Worm (Caenorhabditis elegans): ENCODE measurements around the gene B0554.5.
A peak's percentile ranks its signal among the peaks of the same experiment; 100 is the strongest.

Gene B0554.5

ce11 chrV:381227-381950 lies 42.9 kb upstream of the B0554.5 start, which contains the start of gene ZK6.8 (continued):
- TF ChIP-seq cebp-1 (GFP tag; IDR thresholded peaks at IDR 0.05) (no peak), cebp-1 (tag; optimal IDR thresholded peaks at IDR 0.05) (no peak), mes-4 (tag; optimal IDR thresholded peaks at IDR 0.05) (no peak), snpc-3.4 (tag; optimal IDR thresholded peaks at IDR 0.05) (no peak), somi-1 (GFP tag; optimal IDR thresholded peaks at IDR 0.05) (peak; percentile 92), unc-62 (GFP tag; optimal IDR thresholded peaks at IDR 0.05) (no peak), F57A8.1 (GFP tag; optimal IDR thresholded peaks at IDR 0.05) (no peak), snpc-1.3 (tag; optimal IDR thresholded peaks at IDR 0.05; ENCODE audit: insufficient read depth) (no peak), ztf-6 (GFP tag; IDR thresholded peaks at IDR 0.05) (no peak), lin-54 (GFP tag; optimal IDR thresholded peaks at IDR 0.05) (no peak)

ce11 chrV:384511-384910 lies 39.7 kb upstream of the B0554.5 start:
- peak; percentile 65 for TF ChIP-seq nhr-80 (tag; optimal IDR thresholded peaks at IDR 0.05)
- TF ChIP-seq ceh-40 (GFP tag; IDR thresholded peaks at IDR 0.05), result no peak
- 0 out of 2 replicates have a peak, but pooled peaks have one; percentile 58 for TF ChIP-seq nfyb-1 (GFP tag; IDR thresholded peaks at IDR 0.05)

ce11 chrV:385488-385887 lies 38.8 kb upstream of the B0554.5 start, which contains the start of gene lipl-5:
Gene lipl-5, plus strand, starts transcription at chrV:385746.
- TF ChIP-seq cebp-1 (GFP tag; IDR thresholded peaks at IDR 0.05) (no peak), cebp-1 (tag; optimal IDR thresholded peaks at IDR 0.05) (peak; percentile 26), ztf-22 (GFP tag; optimal IDR thresholded peaks at IDR 0.05) (peak; percentile 10), snpc-4 (GFP tag; optimal IDR thresholded peaks at IDR 0.05) (no peak), snpc-4 (tag; optimal IDR thresholded peaks at IDR 0.05) (peak in 1 of 4 experiments; percentile 16), nfya-1 (tag; optimal IDR thresholded peaks at IDR 0.05; ENCODE audit: borderline replicate concordance, insufficient read depth) (no peak), nhr-80 (tag; optimal IDR thresholded peaks at IDR 0.05) (peak; percentile 79), egl-44 (GFP tag; IDR thresholded peaks at IDR 0.05) (no peak)

- TF ChIP-seq repo-1 (tag; optimal IDR thresholded peaks at IDR 0.05), result peak; percentile 13
- no peak for TF ChIP-seq attf-5 (GFP tag; optimal IDR thresholded peaks at IDR 0.05)
- TF ChIP-seq B0336.3 (GFP tag; IDR thresholded peaks at IDR 0.05), result 0 out of 2 replicates have a peak, but pooled peaks have one; percentile 23
Observed at ce11 chrV:388397-388796, 35.8 kb upstream of the B0554.5 start, which contains the start of gene ZK6.6. Gene ZK6.6, plus strand, starts transcription at chrV:388697.

- TF ChIP-seq let-526 (GFP tag; IDR thresholded peaks at IDR 0.05) (no peak), pbrm-1 (GFP tag; IDR thresholded peaks at IDR 0.05) (no peak), tbp1 (GFP tag; optimal IDR thresholded peaks at IDR 0.05) (no peak), F49E8.2 (tag; optimal IDR thresholded peaks at IDR 0.05; ENCODE audit: insufficient read depth) (no peak), B0336.3 (GFP tag; IDR thresholded peaks at IDR 0.05) (no peak), chd-7 (tag; optimal IDR thresholded peaks at IDR 0.05) (no peak), ceh-100 (GFP tag; IDR thresholded peaks at IDR 0.05) (no peak), F22D6.2 (tag; optimal IDR thresholded peaks at IDR 0.05) (no peak), ceh-27 (GFP tag; optimal IDR thresholded peaks at IDR 0.05) (no peak), Y79H2A.3 (GFP tag; conservative IDR thresholded peaks at IDR 0.05) (no peak), attf-5 (GFP tag; optimal IDR thresholded peaks at IDR 0.05) (no peak), ceh-79 (tag; optimal IDR thresholded peaks at IDR 0.05) (no peak), efl-1 (GFP tag; optimal IDR thresholded peaks at IDR 0.05) (no peak), hmg-1.2 (GFP tag; IDR thresholded peaks at IDR 0.05) (no peak), attf-3 (GFP tag; conservative IDR thresholded peaks at IDR 0.05) (no peak), lin-54 (GFP tag; optimal IDR thresholded peaks at IDR 0.05) (no peak)
Observed at ce11 chrV:392199-392678, 32.0 kb upstream of the B0554.5 start, which contains the start of gene nhr-254. Gene nhr-254, plus strand, starts transcription at chrV:392628.
